Fruit fly (Drosophila melanogaster) whole organism, embryonic: ENCODE data around the gene CG10252.

Experiments used
- Aef1 ChIP-seq: fragments of 200-800 bp; sonication (Bioruptor generic); IDR thresholded peaks from 3 replicates; pipeline ENCODE4 v1.3.6; 2022; ENCODE audit warnings: missing biosample characterization, missing genetic modification characterization
- Antp ChIP-seq: fragments of 200-800 bp; sonication (Bioruptor generic); optimal IDR thresholded peaks from 3 replicates; lab custom pipeline; 2016; ENCODE audit warnings: missing biosample characterization, missing genetic modification characterization
- Asciz ChIP-seq: fragments of 200-800 bp; sonication (Bioruptor generic); optimal IDR thresholded peaks from 2 replicates; lab custom pipeline; 2017; ENCODE audit warnings: missing biosample characterization, mild to moderate bottlenecking, missing genetic modification characterization, missing genetic modification reagents
- BEAF-32 ChIP-seq: fragments of 200-800 bp; sonication (Bioruptor generic); optimal IDR thresholded peaks from 3 replicates; lab custom pipeline; 2017; ENCODE audit warnings: missing biosample characterization, missing genetic modification characterization, mild to moderate bottlenecking, moderate library complexity, missing genetic modification reagents
- CG10654 ChIP-seq: fragments of 200-800 bp; sonication (Bioruptor generic); optimal IDR thresholded peaks from 2 replicates; lab custom pipeline; 2016; ENCODE audit warnings: missing biosample characterization, missing genetic modification characterization
- CG14667 ChIP-seq: fragments of 200-800 bp; sonication (Bioruptor generic); IDR thresholded peaks from 2 replicates; pipeline ENCODE4 v1.3.6; 2022; ENCODE audit warnings: missing biosample characterization, missing genetic modification characterization
- CG15514 ChIP-seq: fragments of 200-800 bp; sonication (Bioruptor generic); optimal IDR thresholded peaks from 3 replicates; lab custom pipeline; 2017; ENCODE audit warnings: missing biosample characterization, missing genetic modification characterization, mild to moderate bottlenecking, moderate library complexity, missing genetic modification reagents
- CG17829 ChIP-seq: fragments of 200-800 bp; optimal IDR thresholded peaks from 2 replicates; lab custom pipeline; 2019; ENCODE audit warnings: missing biosample characterization, mild to moderate bottlenecking, missing genetic modification characterization, moderate library complexity
- CG18476 ChIP-seq: fragments of 200-800 bp; sonication (Bioruptor generic); optimal IDR thresholded peaks from 2 replicates; lab custom pipeline; 2016; ENCODE audit warnings: missing biosample characterization, mild to moderate bottlenecking, missing genetic modification characterization
- CG18619 ChIP-seq: fragments of 200-800 bp; sonication (Bioruptor generic); optimal IDR thresholded peaks from 3 replicates; lab custom pipeline; 2017; ENCODE audit warnings: missing biosample characterization, mild to moderate bottlenecking, missing genetic modification characterization
- CG2129 ChIP-seq: fragments of 200-800 bp; sonication (Bioruptor generic); IDR thresholded peaks from 2 replicates; pipeline ENCODE4 v1.3.6; 2022; ENCODE audit warnings: missing biosample characterization, missing genetic modification characterization; ENCODE audit not compliant: partially characterized antibody
- CG3065 ChIP-seq: fragments of 200-800 bp; sonication (Bioruptor generic); optimal IDR thresholded peaks from 2 replicates; lab custom pipeline; 2016; ENCODE audit warnings: missing biosample characterization, missing genetic modification characterization
- CG3281 ChIP-seq: fragments of 200-800 bp; sonication (Bioruptor generic); optimal IDR thresholded peaks from 3 replicates; lab custom pipeline; 2017; ENCODE audit warnings: missing biosample characterization, mild to moderate bottlenecking, missing genetic modification characterization
- CG34422 ChIP-seq: fragments of 200-800 bp; sonication (Bioruptor generic); IDR thresholded peaks from 3 replicates; pipeline ENCODE4 v1.3.6; 2022; ENCODE audit warnings: missing biosample characterization, missing genetic modification characterization
- CG4282 ChIP-seq: fragments of 200-800 bp; sonication (Bioruptor generic); optimal IDR thresholded peaks from 2 replicates; lab custom pipeline; 2016; ENCODE audit warnings: missing biosample characterization, missing genetic modification characterization
- CG6854 ChIP-seq: fragments of 200-800 bp; sonication (Bioruptor generic); optimal IDR thresholded peaks from 3 replicates; lab custom pipeline; 2017; ENCODE audit warnings: missing biosample characterization, mild to moderate bottlenecking, missing genetic modification characterization
- CG7357 ChIP-seq: fragments of 200-800 bp; sonication (Bioruptor generic); IDR thresholded peaks from 3 replicates; pipeline ENCODE4 v1.3.6; 2022; ENCODE audit warnings: missing biosample characterization, missing genetic modification characterization
- CG7963 ChIP-seq: fragments of 200-800 bp; sonication (Bioruptor generic); IDR thresholded peaks from 3 replicates; pipeline ENCODE4 v1.3.6; 2022; ENCODE audit warnings: missing biosample characterization, missing genetic modification characterization; ENCODE audit not compliant: partially characterized antibody
- CG9876 ChIP-seq: fragments of 200-800 bp; sonication (Bioruptor generic); optimal IDR thresholded peaks from 2 replicates; lab custom pipeline; 2016; ENCODE audit warnings: missing biosample characterization, missing genetic modification characterization
- Dref ChIP-seq: fragments of 200-800 bp; sonication (Bioruptor generic); IDR thresholded peaks from 2 replicates; pipeline ENCODE4 v1.3.6; 2022; ENCODE audit warnings: missing biosample characterization, missing genetic modification characterization
- E2f2 ChIP-seq: fragments of 200-800 bp; sonication (Bioruptor generic); IDR thresholded peaks from 2 replicates; pipeline ENCODE4 v1.3.6; 2022; ENCODE audit warnings: missing biosample characterization, missing genetic modification characterization
- Ets97D ChIP-seq: fragments of 200-800 bp; sonication (Bioruptor generic); optimal IDR thresholded peaks from 3 replicates; lab custom pipeline; 2016; ENCODE audit warnings: missing biosample characterization, missing genetic modification characterization
- HLH3B ChIP-seq: fragments of 200-800 bp; sonication (Bioruptor generic); IDR thresholded peaks from 2 replicates; pipeline ENCODE4 v1.3.6; 2022; ENCODE audit warnings: missing biosample characterization, missing genetic modification characterization
- HmgZ ChIP-seq: fragments of 200-800 bp; sonication (Bioruptor generic); optimal IDR thresholded peaks from 2 replicates; lab custom pipeline; 2018; ENCODE audit warnings: missing biosample characterization, mild to moderate bottlenecking, missing genetic modification characterization
- Hmr ChIP-seq: fragments of 200-800 bp; sonication (Bioruptor generic); optimal IDR thresholded peaks from 3 replicates; lab custom pipeline; 2017; ENCODE audit warnings: mild to moderate bottlenecking, missing biosample characterization, missing genetic modification reagents, missing genetic modification characterization
- Lhr ChIP-seq: fragments of 200-800 bp; sonication (Bioruptor generic); optimal IDR thresholded peaks from 3 replicates; lab custom pipeline; 2017; ENCODE audit warnings: mild to moderate bottlenecking, missing biosample characterization, missing genetic modification reagents, missing genetic modification characterization
- MTF-1 ChIP-seq: fragments of 200-800 bp; sonication (Bioruptor generic); optimal IDR thresholded peaks from 2 replicates; lab custom pipeline; 2018; ENCODE audit warnings: missing biosample characterization, mild to moderate bottlenecking, missing genetic modification characterization, borderline replicate concordance
- Mad ChIP-seq: fragments of 200-800 bp; sonication (Bioruptor generic); optimal IDR thresholded peaks from 2 replicates; lab custom pipeline; 2016; ENCODE audit warnings: missing biosample characterization, missing genetic modification characterization
- NK7.1 ChIP-seq: fragments of 200-800 bp; sonication (Bioruptor generic); optimal IDR thresholded peaks from 3 replicates; lab custom pipeline; 2016; ENCODE audit warnings: missing biosample characterization, missing genetic modification characterization
- PHDP ChIP-seq: fragments of 200-800 bp; sonication (Bioruptor generic); optimal IDR thresholded peaks from 3 replicates; lab custom pipeline; 2018; ENCODE audit warnings: missing biosample characterization, mild to moderate bottlenecking, missing genetic modification characterization, moderate library complexity
- Poxn ChIP-seq: fragments of 200-800 bp; sonication (Bioruptor generic); IDR thresholded peaks from 2 replicates; pipeline ENCODE4 v1.3.6; 2022; ENCODE audit warnings: missing biosample characterization, missing genetic modification characterization
- Spps ChIP-seq: fragments of 200-800 bp; sonication (Bioruptor generic); optimal IDR thresholded peaks from 2 replicates; lab custom pipeline; 2018; ENCODE audit warnings: missing biosample characterization, mild to moderate bottlenecking, missing genetic modification characterization
- Stat92E ChIP-seq, 3 experiments: fragments of >200 bp in 2 of 3; fragments of 200-800 bp in 1 of 3; sonication (Bioruptor generic) in 1 of 3; optimal IDR thresholded peaks; 2 replicates each; lab custom pipeline; 2017 to 2019; ENCODE audit warnings: missing biosample characterization in 3 of 3, missing genetic modification characterization in 3 of 3, mild to moderate bottlenecking in 1 of 3, moderate library complexity in 1 of 3
- Trl ChIP-seq, 3 experiments: fragments of >200 bp in 2 of 3; fragments of 200-800 bp in 1 of 3; sonication (Bioruptor generic) in 1 of 3; optimal IDR thresholded peaks; 2 replicates in 1 of 3; 3 replicates in 2 of 3; lab custom pipeline; 2016 to 2017; ENCODE audit warnings: missing biosample characterization in 1 of 3, missing genetic modification characterization in 1 of 3
- YL-1 ChIP-seq: fragments of 200-800 bp; sonication (Bioruptor generic); optimal IDR thresholded peaks from 3 replicates; lab custom pipeline; 2017; ENCODE audit warnings: missing biosample characterization, mild to moderate bottlenecking, missing genetic modification characterization
- chinmo ChIP-seq: fragments of 200-800 bp; sonication (Bioruptor generic); IDR thresholded peaks from 4 replicates; pipeline ENCODE4 v1.3.6; 2022; ENCODE audit warnings: missing biosample characterization, missing genetic modification characterization; ENCODE audit not compliant: partially characterized antibody
- dm ChIP-seq: fragments of 200-800 bp; sonication (Bioruptor generic); optimal IDR thresholded peaks from 3 replicates; lab custom pipeline; 2016; ENCODE audit warnings: missing biosample characterization, missing genetic modification characterization
- dmrt11E ChIP-seq: fragments of 200-800 bp; sonication (Bioruptor generic); optimal IDR thresholded peaks from 3 replicates; lab custom pipeline; 2018; ENCODE audit warnings: missing biosample characterization, mild to moderate bottlenecking, missing genetic modification characterization, moderate library complexity
- dmrt99B ChIP-seq: fragments of 200-800 bp; sonication (Bioruptor generic); optimal IDR thresholded peaks from 2 replicates; lab custom pipeline; 2018; ENCODE audit warnings: missing biosample characterization, mild to moderate bottlenecking, missing genetic modification characterization, moderate library complexity
- dpn ChIP-seq, 2 experiments: fragments of 200-800 bp; sonication (Bioruptor generic); optimal IDR thresholded peaks; 3 replicates each; lab custom pipeline; 2016; ENCODE audit warnings: missing biosample characterization in 2 of 2, missing genetic modification characterization in 2 of 2
- nom ChIP-seq: fragments of 200-800 bp; sonication (Bioruptor generic); optimal IDR thresholded peaks from 2 replicates; lab custom pipeline; 2017; ENCODE audit warnings: missing biosample characterization, missing genetic modification characterization, mild to moderate bottlenecking, moderate library complexity, missing genetic modification reagents
- peb ChIP-seq: fragments of 200-800 bp; sonication (Bioruptor generic); IDR thresholded peaks from 2 replicates; pipeline ENCODE4 v1.3.6; 2022; ENCODE audit warnings: missing biosample characterization, missing genetic modification characterization
- pnt ChIP-seq: fragments of 200-800 bp; sonication (Bioruptor generic); optimal IDR thresholded peaks from 3 replicates; lab custom pipeline; 2016; ENCODE audit warnings: missing biosample characterization, missing genetic modification characterization
- sim ChIP-seq: fragments of 200-800 bp; sonication (Bioruptor generic); IDR thresholded peaks from 2 replicates; pipeline ENCODE4 v1.3.6; 2022; ENCODE audit warnings: missing biosample characterization, missing genetic modification characterization
- sna ChIP-seq: fragments of 200-800 bp; sonication (Bioruptor generic); IDR thresholded peaks from 2 replicates; pipeline ENCODE4 v1.3.6; 2022; ENCODE audit warnings: missing biosample characterization, missing genetic modification characterization; ENCODE audit not compliant: partially characterized antibody
- stc ChIP-seq: fragments of 200-800 bp; sonication (Bioruptor generic); IDR thresholded peaks from 2 replicates; pipeline ENCODE4 v1.3.6; 2022; ENCODE audit warnings: missing biosample characterization, missing genetic modification characterization
- trem ChIP-seq: fragments of 200-800 bp; optimal IDR thresholded peaks from 3 replicates; lab custom pipeline; 2019; ENCODE audit warnings: missing biosample characterization, mild to moderate bottlenecking, missing genetic modification characterization, moderate library complexity
- zen ChIP-seq: fragments of 200-800 bp; sonication (Bioruptor generic); optimal IDR thresholded peaks from 3 replicates; lab custom pipeline; 2018; ENCODE audit warnings: missing biosample characterization, mild to moderate bottlenecking, missing genetic modification characterization, moderate library complexity

Gene CG10252

DNA sequence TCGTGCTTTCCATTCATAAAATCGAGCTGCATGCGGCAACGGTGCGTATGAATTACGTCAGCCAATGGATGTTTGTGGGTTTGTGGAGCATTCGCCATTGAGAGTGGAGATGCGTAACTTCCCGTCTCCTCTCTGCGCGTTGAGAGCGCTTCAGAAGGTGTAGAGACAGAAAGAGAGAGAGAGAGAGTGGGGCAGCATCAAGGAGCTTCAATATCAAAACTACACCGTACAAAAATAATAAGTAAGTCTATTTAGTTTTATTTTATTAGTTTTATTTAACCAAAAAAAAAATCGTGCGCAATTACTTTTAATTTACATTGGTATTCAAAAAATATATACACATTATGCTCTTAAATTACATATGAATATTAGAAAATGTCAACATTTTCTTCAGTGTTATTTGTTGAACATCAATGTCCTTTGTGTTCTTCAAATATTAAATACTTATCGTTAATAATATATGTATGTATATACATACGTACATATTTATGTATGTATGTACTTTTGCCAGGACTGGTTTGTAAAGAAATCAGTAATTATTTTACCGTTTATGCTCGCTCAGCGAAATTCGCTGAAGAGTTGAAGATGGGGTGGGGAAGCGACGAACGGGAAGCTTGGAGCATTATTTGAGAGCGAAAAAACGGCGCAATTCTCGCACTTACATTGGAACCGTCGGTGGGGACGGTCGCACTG is 26.8 kb upstream of the CG10252 start, which contains the start of gene CG10365 (continued):
- no peak for TF ChIP-seq Mad (GFP tag; lab: Kevin White, UChicago)
- TF ChIP-seq CG7357, result peak; percentile 76
- peak; percentile 58 for TF ChIP-seq CG18476 (GFP tag; lab: Kevin White, UChicago)
- TF ChIP-seq CG6854 (GFP tag; lab: Kevin White, UChicago), result peak; percentile 91
- no peak for TF ChIP-seq NK7.1 (GFP tag; lab: Kevin White, UChicago)
- peak; percentile 21 for TF ChIP-seq CG15514 (GFP tag; lab: Kevin White, UChicago)
- TF ChIP-seq CG10654 (GFP tag; lab: Kevin White, UChicago), result peak; percentile 73
- TF ChIP-seq sim (GFP tag; lab: Robert Waterston, UW), result peak; percentile 64; the same call in 1 of the 2 replicates
- TF ChIP-seq CG9876, result no peak
- TF ChIP-seq CG34422 (GFP tag; lab: Robert Waterston, UW), result peak; percentile 76
- TF ChIP-seq CG7963 (GFP tag; lab: Robert Waterston, UW), result no peak
- TF ChIP-seq stc (GFP tag; lab: Robert Waterston, UW), result peak; percentile 90
- TF ChIP-seq HLH3B (GFP tag; lab: Robert Waterston, UW), result peak; percentile 87
- no peak for TF ChIP-seq dm
- TF ChIP-seq CG4282 (GFP tag; lab: Kevin White, UChicago), result no peak
- TF ChIP-seq CG14667 (GFP tag; lab: Robert Waterston, UW), result peak; percentile 62
- TF ChIP-seq E2f2 (GFP tag; lab: Robert Waterston, UW), result peak; percentile 56; the same call in 1 of the 2 replicates
- no peak for TF ChIP-seq pnt (GFP tag; lab: Kevin White, UChicago)
- no peak for TF ChIP-seq Ets97D (GFP tag; lab: Kevin White, UChicago)
- TF ChIP-seq MTF-1 (GFP tag; lab: Kevin White, UChicago), result peak; percentile 58
- peak; percentile 24; the same call in 1 of the 2 replicates for TF ChIP-seq peb
- peak; percentile 95 for TF ChIP-seq dmrt99B
- peak; percentile 94 for TF ChIP-seq Hmr (GFP tag; lab: Kevin White, UChicago)
- TF ChIP-seq sna (GFP tag; lab: Robert Waterston, UW), result no peak
- peak; percentile 96 for TF ChIP-seq PHDP (tag; lab: Kevin White, UChicago)
- TF ChIP-seq Spps, result peak; percentile 4
- peak; percentile 78 for TF ChIP-seq Aef1 (GFP tag; lab: Robert Waterston, UW)
- peak; percentile 68 for TF ChIP-seq nom (GFP tag; lab: Kevin White, UChicago)
- TF ChIP-seq dpn (GFP tag; optimal IDR thresholded peaks at IDR 0.05; lab: Kevin White, UChicago), result peak in 1 of 2 experiments; percentile 86
- TF ChIP-seq CG3281 (GFP tag; lab: Kevin White, UChicago), result peak; percentile 86
- TF ChIP-seq Antp (GFP tag; lab: Kevin White, UChicago), result no peak
- TF ChIP-seq CG3065 (GFP tag; lab: Kevin White, UChicago), result peak; percentile 3
- no peak for TF ChIP-seq YL-1 (GFP tag; lab: Kevin White, UChicago)
- TF ChIP-seq Trl (optimal IDR thresholded peaks at IDR 0.05; lab: Kevin White, UChicago), result peak; percentile 78 to 89
- no peak for TF ChIP-seq Trl (GFP tag; optimal IDR thresholded peaks at IDR 0.05; lab: Kevin White, UChicago)
- TF ChIP-seq CG2129, result no peak
- no peak for TF ChIP-seq Stat92E (GFP tag; optimal IDR thresholded peaks at IDR 0.05; lab: Kevin White, UChicago)
- peak; percentile 80 for TF ChIP-seq HmgZ
- TF ChIP-seq CG18619 (GFP tag; lab: Kevin White, UChicago), result peak; percentile 79
- TF ChIP-seq trem (tag; lab: Kevin White, UChicago), result peak; percentile 45
- TF ChIP-seq Lhr, result no peak
- peak; percentile 58 for TF ChIP-seq CG17829 (tag; lab: Kevin White, UChicago)
- no peak for TF ChIP-seq Dref (GFP tag; lab: Robert Waterston, UW)
- no peak for TF ChIP-seq BEAF-32
- TF ChIP-seq dmrt11E, result peak; percentile 26
- peak; percentile 61 for TF ChIP-seq zen
- TF ChIP-seq Poxn (GFP tag; lab: Robert Waterston, UW), result peak; percentile 54; the same call in 1 of the 2 replicates
- TF ChIP-seq Asciz (GFP tag; lab: Kevin White, UChicago), result peak; percentile 87
- TF ChIP-seq chinmo, result peak; percentile 89; the same call in 3 of the 4 replicates
